Worm (Caenorhabditis elegans): Measurements from ENCODE around the gene sto-5.

- TF ChIP-seq ztf-4 (tag; optimal IDR thresholded peaks at IDR 0.05) (no peak), fkh-10 (GFP tag; optimal IDR thresholded peaks at IDR 0.05) (no peak)
Measured at ce11 chrX:16814913-16815312, 10.3 kb downstream of the sto-5 start.
